Fruit fly (Drosophila melanogaster) Kc167 (cell line): ENCODE results near the gene Tgs1.

Source experiments
- Myc ChIP-seq: fragments of >200 bp; optimal IDR thresholded peaks from 2 replicates; lab custom pipeline; 2017; ENCODE audit warnings: missing external identifiers
- Sin3A ChIP-seq: fragments of >200 bp; optimal IDR thresholded peaks from 2 replicates; lab custom pipeline; 2018; ENCODE audit warnings: missing external identifiers
- h ChIP-seq: fragments of >200 bp; optimal IDR thresholded peaks from 3 replicates; lab custom pipeline; 2018; ENCODE audit warnings: missing external identifiers
- insv ChIP-seq: fragments of >200 bp; optimal IDR thresholded peaks from 3 replicates; lab custom pipeline; 2018; ENCODE audit warnings: missing external identifiers
- psq ChIP-seq: fragments of >200 bp; optimal IDR thresholded peaks from 2 replicates; lab custom pipeline; 2017; ENCODE audit warnings: missing external identifiers
- ttk ChIP-seq: sonication (Bioruptor generic); optimal IDR thresholded peaks from 2 replicates; lab custom pipeline; 2017; ENCODE audit warnings: missing external identifiers

Tgs1 gene

dm6 chr3R:18277406-18277805 lies 22.1 kb downstream of the Tgs1 start:
- TF ChIP-seq Myc (lab: Kevin White, UChicago) (no peak), psq (lab: Kevin White, UChicago) (no peak), h (no peak), ttk (lab: Kevin White, UChicago) (no peak), Sin3A (lab: Kevin White, UChicago) (no peak), insv (lab: Kevin White, UChicago) (no peak)

DNA sequence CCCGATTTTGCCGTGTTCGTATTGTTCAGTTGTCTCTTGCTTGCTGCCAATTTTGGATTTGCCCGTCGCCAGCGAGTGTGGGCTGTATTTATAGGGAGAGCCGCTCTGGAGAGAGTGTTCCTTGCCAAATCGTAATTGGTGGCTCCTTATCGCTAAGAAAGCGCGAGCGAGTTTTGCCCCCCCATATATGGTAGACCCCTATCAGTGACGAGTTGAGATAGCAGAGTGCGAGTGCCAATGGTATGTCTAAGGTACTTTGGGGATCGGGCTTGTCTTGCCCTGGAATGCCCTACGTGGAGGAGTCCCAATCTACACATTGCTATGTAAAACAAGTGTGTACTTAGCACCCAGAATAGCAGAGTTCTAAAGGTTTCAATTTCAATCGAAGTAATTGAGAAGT lies 24.2 kb downstream of the Tgs1 start, which contains the start of gene CG7142:
TSS of gene CG7142 (minus strand) at position 29 of the 400 bp plus-strand sequence.
- TF ChIP-seq Myc (lab: Kevin White, UChicago) (no peak), psq (lab: Kevin White, UChicago) (no peak), insv (lab: Kevin White, UChicago) (no peak), ttk (lab: Kevin White, UChicago) (no peak), h (no peak), Sin3A (lab: Kevin White, UChicago) (no peak)

dm6 chr3R:18280133-18280532 lies 24.8 kb downstream of the Tgs1 start:
- no peak for TF ChIP-seq Myc (lab: Kevin White, UChicago)

- TF ChIP-seq Sin3A (lab: Kevin White, UChicago) (no peak), h (no peak), Myc (lab: Kevin White, UChicago) (no peak), psq (lab: Kevin White, UChicago) (no peak), insv (lab: Kevin White, UChicago) (no peak), ttk (lab: Kevin White, UChicago) (no peak)
Observed at dm6 chr3R:18280866-18281473, 25.6 kb downstream of the Tgs1 start.

- TF ChIP-seq h (no peak), insv (lab: Kevin White, UChicago) (no peak), Sin3A (lab: Kevin White, UChicago) (no peak), Myc (lab: Kevin White, UChicago) (no peak), psq (lab: Kevin White, UChicago) (no peak), ttk (lab: Kevin White, UChicago) (no peak)
Observed at dm6 chr3R:18283441-18283840, 28.1 kb downstream of the Tgs1 start, which contains the start of the genes CG14312 and CG8064. Gene CG14312, minus strand, starts transcription at chr3R:18283528. Gene CG8064, plus strand, starts transcription at chr3R:18283660.

DNA sequence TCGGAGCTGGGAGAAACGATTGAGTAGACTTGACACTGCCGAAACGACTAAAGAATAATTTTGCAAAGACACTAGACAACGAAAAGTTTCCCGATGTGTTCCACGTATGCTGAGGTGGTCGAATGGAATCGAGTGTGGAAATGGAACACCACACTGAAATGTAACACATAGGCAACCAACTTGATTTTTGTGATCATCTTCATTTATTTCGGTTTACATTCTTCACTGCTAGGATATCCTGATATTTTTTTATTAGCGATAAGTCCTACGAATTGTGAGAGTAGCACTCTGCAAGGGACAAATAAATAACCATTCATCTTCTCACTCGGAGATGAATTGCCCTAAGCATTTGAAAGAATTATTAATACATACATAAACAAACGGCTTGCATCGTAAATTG lies 33.3 kb downstream of the Tgs1 start, which contains the start of gene CG7131:
TSS of gene CG7131 (minus strand) at position 101 of the 400 bp plus-strand sequence.
- TF ChIP-seq ttk (lab: Kevin White, UChicago) = no peak
- TF ChIP-seq Myc (lab: Kevin White, UChicago) = no peak
- no peak for TF ChIP-seq Sin3A (lab: Kevin White, UChicago)
- no peak for TF ChIP-seq psq (lab: Kevin White, UChicago)
- no peak for TF ChIP-seq insv (lab: Kevin White, UChicago)
- TF ChIP-seq h = no peak

dm6 chr3R:18291831-18292230 lies 36.5 kb downstream of the Tgs1 start:
- TF ChIP-seq h (no peak), Sin3A (lab: Kevin White, UChicago) (no peak), Myc (lab: Kevin White, UChicago) (no peak), insv (lab: Kevin White, UChicago) (no peak), psq (lab: Kevin White, UChicago) (no peak), ttk (lab: Kevin White, UChicago) (no peak)

- TF ChIP-seq h (no peak), insv (lab: Kevin White, UChicago) (no peak), ttk (lab: Kevin White, UChicago) (no peak), Sin3A (lab: Kevin White, UChicago) (no peak), psq (lab: Kevin White, UChicago) (no peak), Myc (lab: Kevin White, UChicago) (no peak)
Observed at dm6 chr3R:18292371-18292770, 37.0 kb downstream of the Tgs1 start.

dm6 chr3R:18294488-18294887 lies 39.2 kb downstream of the Tgs1 start:
- no peak for TF ChIP-seq Sin3A (lab: Kevin White, UChicago)
- TF ChIP-seq insv (lab: Kevin White, UChicago) = no peak
- TF ChIP-seq ttk (lab: Kevin White, UChicago) = no peak
- TF ChIP-seq h = no peak

DNA sequence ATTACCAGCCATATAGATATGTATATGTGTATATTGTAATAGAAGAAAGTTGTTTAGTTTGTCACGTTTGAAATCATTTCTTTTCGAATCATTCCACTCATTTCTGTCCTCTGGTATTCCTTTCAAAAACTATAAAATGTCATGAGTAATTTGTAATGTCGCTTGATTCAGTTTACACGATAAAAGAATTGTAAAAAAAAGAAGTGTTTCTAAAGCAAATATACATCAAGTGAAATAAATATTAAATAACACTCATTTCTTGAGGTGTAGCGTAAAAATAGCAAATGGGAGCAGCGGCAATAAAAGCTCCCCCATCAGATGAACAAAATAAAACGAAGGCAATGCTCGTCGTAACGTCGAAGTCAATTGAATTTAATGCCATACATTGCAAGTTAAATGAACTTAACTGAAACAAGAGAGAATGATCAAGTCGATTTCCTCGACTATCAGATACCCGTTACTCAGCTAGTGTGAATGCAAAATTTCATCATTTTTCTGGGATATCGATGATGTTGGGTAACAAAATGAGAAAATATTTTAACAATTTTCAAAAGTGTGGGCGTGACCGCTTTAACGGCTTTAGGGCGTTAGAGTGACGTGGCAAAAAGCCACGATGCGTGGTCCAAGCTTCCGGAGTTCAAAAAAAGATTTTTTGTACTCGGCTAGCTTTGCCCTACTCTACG lies 40.1 kb downstream of the Tgs1 start:
- TF ChIP-seq h (no peak), Sin3A (lab: Kevin White, UChicago) (no peak), Myc (lab: Kevin White, UChicago) (no peak), ttk (lab: Kevin White, UChicago) (no peak), psq (lab: Kevin White, UChicago) (no peak), insv (lab: Kevin White, UChicago) (no peak)

DNA sequence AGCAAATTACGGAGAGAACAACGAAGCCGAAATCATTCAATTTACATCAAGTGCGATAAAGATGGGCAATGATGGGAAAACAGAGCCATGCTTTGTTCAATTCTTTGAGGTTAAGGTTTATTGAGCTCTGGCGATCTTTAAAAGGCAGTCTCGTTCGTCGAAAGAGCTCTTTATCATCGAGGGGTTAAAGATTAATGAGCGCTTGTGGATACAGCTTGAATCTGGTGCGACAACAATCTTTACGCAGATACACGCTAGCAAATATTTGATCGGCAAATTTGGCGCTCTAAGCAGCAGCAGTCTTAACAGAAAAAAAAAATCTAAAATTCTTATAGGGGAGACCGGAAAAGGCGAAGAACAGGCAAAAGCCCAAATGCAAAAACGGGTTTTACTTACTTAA lies 40.8 kb downstream of the Tgs1 start:
- TF ChIP-seq Myc (lab: Kevin White, UChicago) (no peak), psq (lab: Kevin White, UChicago) (no peak), insv (lab: Kevin White, UChicago) (no peak), h (no peak), ttk (lab: Kevin White, UChicago) (no peak), Sin3A (lab: Kevin White, UChicago) (no peak)

DNA sequence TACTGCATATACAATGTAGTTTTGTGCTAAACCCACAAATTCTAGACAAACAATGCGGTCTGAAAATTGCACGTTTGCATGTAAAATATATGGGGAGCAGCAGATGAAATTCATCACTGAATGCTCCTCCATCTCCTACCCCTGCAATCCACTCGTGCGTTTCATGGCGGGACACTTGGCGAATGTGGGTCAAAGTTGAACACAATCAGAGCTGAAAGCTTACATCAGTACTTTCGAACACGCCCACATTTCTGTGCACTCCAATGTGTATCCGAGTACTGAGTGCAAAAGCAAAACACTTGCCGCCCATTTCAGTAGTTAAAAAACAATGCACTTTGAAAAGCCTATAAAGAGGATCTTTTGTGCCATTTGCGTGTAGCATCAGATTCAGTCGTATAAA lies 41.4 kb downstream of the Tgs1 start:
- TF ChIP-seq psq (lab: Kevin White, UChicago) = no peak
- no peak for TF ChIP-seq Myc (lab: Kevin White, UChicago)
- no peak for TF ChIP-seq insv (lab: Kevin White, UChicago)
- TF ChIP-seq h = no peak
- no peak for TF ChIP-seq ttk (lab: Kevin White, UChicago)
- TF ChIP-seq Sin3A (lab: Kevin White, UChicago) = no peak
